Fruit fly (Drosophila melanogaster): Measurements from ENCODE around the gene CG5704.
A peak's percentile ranks its signal among the peaks of the same experiment; 100 is the strongest.

Gene CG5704

dm6 chr3L:2162019-2162418, 8.8 kb downstream of the CG5704 start (continued):
- TF ChIP-seq Atf6 (GFP tag; IDR thresholded peaks at IDR 0.05) (peak; percentile 49; the same call in 1 of the 2 replicates), CG2199 (GFP tag; IDR thresholded peaks at IDR 0.05) (peak; percentile 81; the same call in 2 of the 3 replicates), CG9797 (GFP tag; optimal IDR thresholded peaks at IDR 0.05) (no peak), CG12104 (GFP tag; optimal IDR thresholded peaks at IDR 0.05) (peak; percentile 47), cad (GFP tag; optimal IDR thresholded peaks at IDR 0.05) (no peak), Ets97D (GFP tag; optimal IDR thresholded peaks at IDR 0.05) (no peak), CG1647 (GFP tag; optimal IDR thresholded peaks at IDR 0.05) (peak; percentile 44), CG10209 (GFP tag; optimal IDR thresholded peaks at IDR 0.05) (peak; percentile 22), CG8089 (GFP tag; optimal IDR thresholded peaks at IDR 0.05) (peak; percentile 46), Atf-2 (GFP tag; optimal IDR thresholded peaks at IDR 0.05) (peak; percentile 30), CG1792 (GFP tag; optimal IDR thresholded peaks at IDR 0.05) (peak; percentile 63), CG9609 (GFP tag; optimal IDR thresholded peaks at IDR 0.05) (peak; percentile 42), gsb (GFP tag; IDR thresholded peaks at IDR 0.05) (peak; percentile 57), sens (GFP tag) (peak; percentile 97), Nf-YC (tag; optimal IDR thresholded peaks at IDR 0.05) (peak; percentile 44), slp2 (GFP tag; optimal IDR thresholded peaks at IDR 0.05) (peak; percentile 73), NC2β (GFP tag; optimal IDR thresholded peaks at IDR 0.05) (peak; percentile 19), Lhr (GFP tag; optimal IDR thresholded peaks at IDR 0.05) (peak; percentile 18), CG8290 (GFP tag; optimal IDR thresholded peaks at IDR 0.05) (peak; percentile 71), CG8290 (tag; optimal IDR thresholded peaks at IDR 0.05) (peak in 1 of 2 experiments; percentile 62), HHEX (GFP tag; optimal IDR thresholded peaks at IDR 0.05) (peak; percentile 66), CG13624 (GFP tag; optimal IDR thresholded peaks at IDR 0.05) (peak; percentile 8), CG32772 (GFP tag; IDR thresholded peaks at IDR 0.05) (peak; percentile 75; the same call in 1 of the 2 replicates), sr (GFP tag; IDR thresholded peaks at IDR 0.05) (peak; percentile 71; the same call in 2 of the 3 replicates), CG12155 (GFP tag; optimal IDR thresholded peaks at IDR 0.05) (peak; percentile 26), Hmx (GFP tag; optimal IDR thresholded peaks at IDR 0.05) (no peak), CG14441 (GFP tag; IDR thresholded peaks at IDR 0.05) (peak; percentile 84), CG31365 (tag; optimal IDR thresholded peaks at IDR 0.05) (peak; percentile 42), Dad (GFP tag; optimal IDR thresholded peaks at IDR 0.05) (peak; percentile 68), Xbp1 (GFP tag; optimal IDR thresholded peaks at IDR 0.05) (peak; percentile 70), CG9932 (GFP tag; IDR thresholded peaks at IDR 0.05) (0 out of 2 replicates have a peak, but pooled peaks have one; percentile 10), CG11247 (GFP tag; IDR thresholded peaks at IDR 0.05) (peak; percentile 71), gfzf (GFP tag; optimal IDR thresholded peaks at IDR 0.05) (no peak), D (optimal IDR thresholded peaks at IDR 0.05) (no peak), D (GFP tag; optimal IDR thresholded peaks at IDR 0.05) (peak; percentile 80), CG4707 (GFP tag; optimal IDR thresholded peaks at IDR 0.05) (peak; percentile 41), Dbx (GFP tag; IDR thresholded peaks at IDR 0.05) (no peak), CG11456 (GFP tag; IDR thresholded peaks at IDR 0.05) (peak; percentile 84), kay (GFP tag; optimal IDR thresholded peaks at IDR 0.05) (no peak), CG6791 (GFP tag; IDR thresholded peaks at IDR 0.05; ENCODE audit: partially characterized antibody) (no peak), CG8359 (GFP tag; optimal IDR thresholded peaks at IDR 0.05; ENCODE audit: borderline replicate concordance) (peak; percentile 65), az2 (GFP tag; optimal IDR thresholded peaks at IDR 0.05) (peak; percentile 70), CG1832 (GFP tag; optimal IDR thresholded peaks at IDR 0.05) (no peak), hbn (GFP tag; IDR thresholded peaks at IDR 0.05; ENCODE audit: partially characterized antibody) (no peak), Doc2 (GFP tag; IDR thresholded peaks at IDR 0.05) (no peak), ci (GFP tag; IDR thresholded peaks at IDR 0.05) (peak; percentile 97), ro (GFP tag; IDR thresholded peaks at IDR 0.05) (peak; percentile 27; the same call in 1 of the 2 replicates), al (GFP tag; IDR thresholded peaks at IDR 0.05) (peak; percentile 52), Doc3 (GFP tag; IDR thresholded peaks at IDR 0.05; ENCODE audit: partially characterized antibody) (no peak), Spps (tag; optimal IDR thresholded peaks at IDR 0.05) (peak; percentile 69), chif (GFP tag; optimal IDR thresholded peaks at IDR 0.05) (peak; percentile 40 to 72), BEAF-32 (GFP tag; optimal IDR thresholded peaks at IDR 0.05) (no peak)

All from whole organism, embryonic.